Worm (Caenorhabditis elegans) whole organism, L3 larva: ENCODE measurements around the gene pifk-1.

ENCODE experiments used
- R02D3.7 ChIP-seq: fragments of 150-350 bp; optimal IDR thresholded peaks from 2 replicates; lab custom pipeline; 2014; ENCODE audit warnings: missing biosample characterization, missing genetic modification characterization
- ZK546.5 ChIP-seq: sonication (generic microtip); optimal IDR thresholded peaks from 2 replicates; lab custom pipeline; 2017; ENCODE audit warnings: missing biosample characterization, missing genetic modification characterization
- aly-2 ChIP-seq: fragments of 150-350 bp; optimal IDR thresholded peaks from 2 replicates; lab custom pipeline; 2014; ENCODE audit warnings: missing biosample characterization, missing genetic modification characterization
- ama-1 ChIP-seq: fragments of 150-350 bp; optimal IDR thresholded peaks from 2 replicates; lab custom pipeline; 2018
- ceh-16 ChIP-seq: sonication (generic microtip); optimal IDR thresholded peaks from 2 replicates; lab custom pipeline; 2017; ENCODE audit warnings: missing biosample characterization, missing genetic modification characterization
- ceh-28 ChIP-seq: fragments of 150-350 bp; optimal IDR thresholded peaks from 2 replicates; lab custom pipeline; 2014; ENCODE audit warnings: missing biosample characterization, missing genetic modification reagents, missing genetic modification characterization
- ceh-82 ChIP-seq: fragments of 150-350 bp; optimal IDR thresholded peaks from 2 replicates; lab custom pipeline; 2014; ENCODE audit warnings: missing biosample characterization, missing genetic modification characterization
- ceh-9 ChIP-seq: sonication (generic microtip); optimal IDR thresholded peaks from 2 replicates; lab custom pipeline; 2018; ENCODE audit warnings: missing biosample characterization, missing genetic modification characterization
- daf-12 ChIP-seq: fragments of 150-350 bp; optimal IDR thresholded peaks from 2 replicates; lab custom pipeline; 2014; ENCODE audit warnings: missing biosample characterization, missing genetic modification reagents, missing genetic modification characterization
- egl-27 ChIP-seq: sonication (generic microtip); optimal IDR thresholded peaks from 4 replicates; lab custom pipeline; 2017; ENCODE audit warnings: missing biosample characterization, missing genetic modification reagents, missing genetic modification characterization
- egl-5 ChIP-seq: fragments of 150-350 bp; optimal IDR thresholded peaks from 2 replicates; lab custom pipeline; 2017; ENCODE audit warnings: missing biosample characterization, missing genetic modification reagents, missing genetic modification characterization, inconsistent platforms
- elt-1 ChIP-seq: fragments of 150-350 bp; optimal IDR thresholded peaks from 2 replicates; lab custom pipeline; 2014; ENCODE audit warnings: missing biosample characterization, missing genetic modification characterization
- elt-2 ChIP-seq: sonication (generic microtip); optimal IDR thresholded peaks from 2 replicates; lab custom pipeline; 2016; ENCODE audit warnings: missing genetic modification reagents, mild to moderate bottlenecking, missing genetic modification characterization, missing compliant biosample characterization
- elt-3 ChIP-seq, 3 experiments: fragments of 150-350 bp in 1 of 3; sonication (generic microtip) in 2 of 3; optimal IDR thresholded peaks; 2 replicates in 2 of 3; 4 replicates in 1 of 3; lab custom pipeline; 2014 to 2017; ENCODE audit warnings: missing biosample characterization in 3 of 3, missing genetic modification characterization in 3 of 3
- eor-1 ChIP-seq, 2 experiments: fragments of 150-350 bp; optimal IDR thresholded peaks; 2 replicates each; lab custom pipeline; 2014 to 2018; ENCODE audit warnings: missing biosample characterization in 2 of 2, missing genetic modification characterization in 2 of 2
- fkh-10 ChIP-seq: sonication (generic microtip); optimal IDR thresholded peaks from 2 replicates; lab custom pipeline; 2017; ENCODE audit warnings: missing biosample characterization, missing genetic modification reagents, missing genetic modification characterization
- fkh-2 ChIP-seq: fragments of 150-350 bp; optimal IDR thresholded peaks from 2 replicates; lab custom pipeline; 2014; ENCODE audit warnings: missing biosample characterization, missing genetic modification reagents, missing genetic modification characterization
- fos-1 ChIP-seq: fragments of 150-350 bp; optimal IDR thresholded peaks from 2 replicates; lab custom pipeline; 2014; ENCODE audit warnings: missing biosample characterization, missing genetic modification characterization
- hmg-11 ChIP-seq: sonication (generic microtip); optimal IDR thresholded peaks from 2 replicates; lab custom pipeline; 2016; ENCODE audit warnings: missing genetic modification characterization, missing compliant biosample characterization
- jun-1 ChIP-seq: fragments of 150-350 bp; optimal IDR thresholded peaks from 2 replicates; lab custom pipeline; 2014; ENCODE audit warnings: missing biosample characterization, missing genetic modification reagents, missing genetic modification characterization
- lin-15B ChIP-seq: fragments of 150-350 bp; optimal IDR thresholded peaks from 2 replicates; lab custom pipeline; 2014; ENCODE audit warnings: missing biosample characterization, missing genetic modification characterization
- lin-39 ChIP-seq: fragments of 150-350 bp; optimal IDR thresholded peaks from 2 replicates; lab custom pipeline; 2018; ENCODE audit warnings: missing biosample characterization, missing genetic modification reagents, missing genetic modification characterization
- mdl-1 ChIP-seq: fragments of 150-350 bp; optimal IDR thresholded peaks from 2 replicates; lab custom pipeline; 2014; ENCODE audit warnings: missing biosample characterization, missing genetic modification characterization
- mml-1 ChIP-seq: fragments of 150-350 bp; sonication (generic microtip); optimal IDR thresholded peaks from 3 replicates; lab custom pipeline; 2014; ENCODE audit warnings: missing biosample characterization, missing genetic modification characterization
- nfya-1 ChIP-seq: sonication (generic microtip); optimal IDR thresholded peaks from 2 replicates; lab custom pipeline; 2017; ENCODE audit warnings: missing genetic modification characterization, mild to moderate bottlenecking, missing compliant biosample characterization, antibody characterized with exemption, moderate library complexity; ENCODE audit not compliant: insufficient read depth
- nhr-11 ChIP-seq: fragments of 150-350 bp; optimal IDR thresholded peaks from 2 replicates; lab custom pipeline; 2014; ENCODE audit warnings: missing biosample characterization, missing genetic modification characterization
- nhr-23 ChIP-seq: fragments of 150-350 bp; optimal IDR thresholded peaks from 2 replicates; lab custom pipeline; 2014; ENCODE audit warnings: missing biosample characterization, missing genetic modification reagents, missing genetic modification characterization
- nhr-237 ChIP-seq: fragments of 150-350 bp; optimal IDR thresholded peaks from 2 replicates; lab custom pipeline; 2014; ENCODE audit warnings: missing biosample characterization, missing genetic modification characterization
- nhr-25 ChIP-seq: sonication (generic microtip); optimal IDR thresholded peaks from 2 replicates; lab custom pipeline; 2017; ENCODE audit warnings: missing biosample characterization, missing genetic modification characterization
- nhr-43 ChIP-seq: sonication (generic microtip); optimal IDR thresholded peaks from 2 replicates; lab custom pipeline; 2016; ENCODE audit warnings: mild to moderate bottlenecking, missing genetic modification characterization, missing compliant biosample characterization; ENCODE audit not compliant: poor library complexity, severe bottlenecking
- nhr-76 ChIP-seq: fragments of 150-350 bp; sonication (generic microtip); optimal IDR thresholded peaks from 5 replicates; lab custom pipeline; 2014; ENCODE audit warnings: missing biosample characterization, missing genetic modification characterization
- pqm-1 ChIP-seq: fragments of 150-350 bp; optimal IDR thresholded peaks from 2 replicates; lab custom pipeline; 2017; ENCODE audit warnings: missing biosample characterization, missing genetic modification characterization, inconsistent platforms
- sea-2 ChIP-seq: fragments of 150-350 bp; sonication (generic microtip); optimal IDR thresholded peaks from 4 replicates; lab custom pipeline; 2014; ENCODE audit warnings: missing biosample characterization, missing genetic modification reagents, missing genetic modification characterization
- skn-1 ChIP-seq: fragments of 150-350 bp; optimal IDR thresholded peaks from 2 replicates; lab custom pipeline; 2014; ENCODE audit warnings: missing biosample characterization, missing genetic modification characterization
- snpc-4 ChIP-seq: fragments of 150-350 bp; optimal IDR thresholded peaks from 2 replicates; lab custom pipeline; 2014; ENCODE audit warnings: missing biosample characterization, missing genetic modification characterization
- unc-39 ChIP-seq: sonication (generic microtip); optimal IDR thresholded peaks from 4 replicates; lab custom pipeline; 2017; ENCODE audit warnings: missing biosample characterization, missing genetic modification characterization
- unc-62 ChIP-seq: fragments of 150-350 bp; sonication (generic microtip); optimal IDR thresholded peaks from 4 replicates; lab custom pipeline; 2014; ENCODE audit warnings: missing biosample characterization, missing genetic modification reagents, missing genetic modification characterization
- ztf-11 ChIP-seq: fragments of 150-350 bp; optimal IDR thresholded peaks from 2 replicates; lab custom pipeline; 2014; ENCODE audit warnings: missing biosample characterization, missing genetic modification characterization

pifk-1 gene

ce11 chrX:873634-874033 lies 50.7 kb downstream of the pifk-1 start:
- TF ChIP-seq sea-2 (GFP tag; lab: Kevin White, UChicago), result no peak
- no peak for TF ChIP-seq pqm-1 (tag; lab: Kevin White, UChicago)
- no peak for TF ChIP-seq mdl-1 (tag; lab: Kevin White, UChicago)
- TF ChIP-seq jun-1 (tag; lab: Kevin White, UChicago), result no peak
- TF ChIP-seq mml-1 (tag; lab: Kevin White, UChicago), result no peak
- no peak for TF ChIP-seq ceh-16
- no peak for TF ChIP-seq R02D3.7
- no peak for TF ChIP-seq unc-39 (tag; lab: Kevin White, UChicago)
- no peak for TF ChIP-seq ceh-28 (tag; lab: Kevin White, UChicago)
- no peak for TF ChIP-seq egl-27 (tag; lab: Kevin White, UChicago)
- TF ChIP-seq ZK546.5, result no peak
- no peak for TF ChIP-seq unc-62 (GFP tag; lab: Kevin White, UChicago)
- TF ChIP-seq nhr-23 (tag; lab: Kevin White, UChicago), result no peak
- TF ChIP-seq elt-3 (tag; optimal IDR thresholded peaks at IDR 0.05; lab: Kevin White, UChicago), result no peak

ce11 chrX:871957-872715 lies 52.2 kb downstream of the pifk-1 start, which contains the start of gene F56F10.1:
F56F10.1 (plus strand) TSS chrX:872603.
- TF ChIP-seq fkh-2 (no peak), elt-2 (tag; lab: Kevin White, UChicago) (peak; percentile 44), nfya-1 (tag; lab: Kevin White, UChicago) (no peak), nhr-23 (tag; lab: Kevin White, UChicago) (no peak), elt-3 (tag; optimal IDR thresholded peaks at IDR 0.05; lab: Kevin White, UChicago) (no peak), nhr-43 (tag; lab: Kevin White, UChicago) (no peak), eor-1 (tag; optimal IDR thresholded peaks at IDR 0.05; lab: Kevin White, UChicago) (no peak), lin-15B (tag; lab: Kevin White, UChicago) (no peak), aly-2 (no peak), skn-1 (tag; lab: Kevin White, UChicago) (peak; percentile 47), snpc-4 (tag; lab: Kevin White, UChicago) (peak; percentile 53)

ce11 chrX:871020-871419 lies 53.3 kb downstream of the pifk-1 start, which contains the start of gene lgl-1:
lgl-1 (minus strand) TSS chrX:871089.
- TF ChIP-seq ztf-11 (no peak), mml-1 (tag; lab: Kevin White, UChicago) (no peak), ceh-9 (tag; lab: Kevin White, UChicago) (no peak), fkh-10 (no peak), eor-1 (tag; optimal IDR thresholded peaks at IDR 0.05; lab: Kevin White, UChicago) (no peak), nhr-43 (tag; lab: Kevin White, UChicago) (no peak), elt-2 (tag; lab: Kevin White, UChicago) (peak; percentile 31), nhr-237 (tag; lab: Kevin White, UChicago) (no peak), lin-39 (tag; lab: Kevin White, UChicago) (peak; percentile 67), nhr-23 (tag; lab: Kevin White, UChicago) (peak; percentile 30), ceh-16 (no peak), ceh-82 (tag; lab: Kevin White, UChicago) (no peak), lin-15B (tag; lab: Kevin White, UChicago) (no peak), elt-1 (tag; lab: Kevin White, UChicago) (no peak), fos-1 (tag; lab: Kevin White, UChicago) (no peak), hmg-11 (peak; percentile 59), pqm-1 (tag; lab: Kevin White, UChicago) (peak; percentile 18), ama-1 (no peak), jun-1 (tag; lab: Kevin White, UChicago) (peak; percentile 54), mdl-1 (tag; lab: Kevin White, UChicago) (no peak), egl-5 (no peak), R02D3.7 (no peak), nhr-11 (tag; lab: Kevin White, UChicago) (no peak), snpc-4 (tag; lab: Kevin White, UChicago) (no peak), nhr-76 (tag; lab: Kevin White, UChicago) (no peak), nhr-25 (peak; percentile 53), aly-2 (no peak), ceh-28 (tag; lab: Kevin White, UChicago) (no peak), nfya-1 (tag; lab: Kevin White, UChicago) (peak; percentile 3), daf-12 (tag; lab: Kevin White, UChicago) (no peak)
- TF ChIP-seq, all 47 proteins: peak for 8
